Fruit fly (Drosophila melanogaster) whole organism, embryonic: ENCODE results near the gene CG18662.

ENCODE experiments used
- Atf-2 ChIP-seq: fragments of 200-800 bp; sonication (Bioruptor generic); optimal IDR thresholded peaks from 2 replicates; lab custom pipeline; 2016; ENCODE audit warnings: missing biosample characterization, missing genetic modification characterization
- Bdp1 ChIP-seq: fragments of 200-800 bp; sonication (Bioruptor generic); optimal IDR thresholded peaks from 3 replicates; lab custom pipeline; 2016; ENCODE audit warnings: missing biosample characterization, missing genetic modification characterization
- CG10267 ChIP-seq: fragments of 200-800 bp; sonication (Bioruptor generic); optimal IDR thresholded peaks from 2 replicates; lab custom pipeline; 2018; ENCODE audit warnings: missing biosample characterization, mild to moderate bottlenecking, missing genetic modification characterization, moderate library complexity
- CG10321 ChIP-seq: fragments of 200-800 bp; sonication (Bioruptor generic); IDR thresholded peaks from 2 replicates; pipeline ENCODE4 v1.3.6; 2022; ENCODE audit warnings: missing biosample characterization, missing genetic modification characterization
- CG11093 ChIP-seq: fragments of 200-800 bp; sonication (Bioruptor generic); IDR thresholded peaks from 3 replicates; pipeline ENCODE4 v1.3.6; 2022; ENCODE audit warnings: missing biosample characterization, missing genetic modification characterization
- CG13296 ChIP-seq: fragments of 200-800 bp; sonication (Bioruptor generic); optimal IDR thresholded peaks from 3 replicates; lab custom pipeline; 2018; ENCODE audit warnings: missing biosample characterization, mild to moderate bottlenecking, missing genetic modification characterization
- CG13624 ChIP-seq: fragments of 200-800 bp; sonication (Bioruptor generic); optimal IDR thresholded peaks from 2 replicates; lab custom pipeline; 2016; ENCODE audit warnings: missing biosample characterization, missing genetic modification characterization
- CG16815 ChIP-seq: fragments of 200-800 bp; sonication (Bioruptor generic); optimal IDR thresholded peaks from 3 replicates; lab custom pipeline; 2017; ENCODE audit warnings: missing biosample characterization, mild to moderate bottlenecking, missing genetic modification characterization
- CG17361 ChIP-seq: fragments of 200-800 bp; sonication (Bioruptor generic); IDR thresholded peaks from 3 replicates; pipeline ENCODE4 v1.3.6; 2022; ENCODE audit warnings: missing biosample characterization, missing genetic modification characterization
- CG18764 ChIP-seq: fragments of 200-800 bp; sonication (Bioruptor generic); optimal IDR thresholded peaks from 3 replicates; lab custom pipeline; 2016; ENCODE audit warnings: missing biosample characterization, missing genetic modification characterization
- CG2120 ChIP-seq: fragments of 200-800 bp; sonication (Bioruptor generic); optimal IDR thresholded peaks from 3 replicates; lab custom pipeline; 2016; ENCODE audit warnings: missing biosample characterization, missing genetic modification characterization
- CG32532 ChIP-seq: fragments of 200-800 bp; sonication (Bioruptor generic); IDR thresholded peaks from 2 replicates; pipeline ENCODE4 v1.3.6; 2022; ENCODE audit warnings: missing biosample characterization, missing genetic modification characterization
- CG4404 ChIP-seq: fragments of 200-800 bp; sonication (Bioruptor generic); IDR thresholded peaks from 2 replicates; pipeline ENCODE4 v1.3.6; 2022; ENCODE audit warnings: missing biosample characterization, missing genetic modification characterization
- CG4730 ChIP-seq: fragments of 200-800 bp; sonication (Bioruptor generic); IDR thresholded peaks from 2 replicates; pipeline ENCODE4 v1.3.6; 2022; ENCODE audit warnings: missing biosample characterization, missing genetic modification characterization
- CG5245 ChIP-seq: fragments of 200-800 bp; sonication (Bioruptor generic); optimal IDR thresholded peaks from 3 replicates; lab custom pipeline; 2016; ENCODE audit warnings: missing biosample characterization, missing genetic modification characterization
- CG6683 ChIP-seq: fragments of 200-800 bp; sonication (Bioruptor generic); optimal IDR thresholded peaks from 2 replicates; lab custom pipeline; 2017; ENCODE audit warnings: missing biosample characterization, mild to moderate bottlenecking, missing genetic modification characterization, missing genetic modification reagents
- CG7839 ChIP-seq: fragments of 200-800 bp; sonication (Bioruptor generic); optimal IDR thresholded peaks from 3 replicates; lab custom pipeline; 2018; ENCODE audit warnings: missing biosample characterization, mild to moderate bottlenecking, missing genetic modification characterization, moderate library complexity
- CG8281 ChIP-seq: fragments of 200-800 bp; sonication (Bioruptor generic); optimal IDR thresholded peaks from 2 replicates; lab custom pipeline; 2018; ENCODE audit warnings: missing biosample characterization, mild to moderate bottlenecking, missing genetic modification characterization, moderate library complexity
- CG9932 ChIP-seq: fragments of 200-800 bp; sonication (Bioruptor generic); IDR thresholded peaks from 2 replicates; pipeline ENCODE4 v1.3.6; 2022; ENCODE audit warnings: missing biosample characterization, missing genetic modification characterization
- CHES-1-like ChIP-seq: fragments of 200-800 bp; sonication (Bioruptor generic); optimal IDR thresholded peaks from 2 replicates; lab custom pipeline; 2016; ENCODE audit warnings: missing biosample characterization, missing genetic modification characterization
- E2f2 ChIP-seq: fragments of 200-800 bp; sonication (Bioruptor generic); IDR thresholded peaks from 2 replicates; pipeline ENCODE4 v1.3.6; 2022; ENCODE audit warnings: missing biosample characterization, missing genetic modification characterization
- ERR ChIP-seq: fragments of 200-800 bp; sonication (Bioruptor generic); optimal IDR thresholded peaks from 2 replicates; lab custom pipeline; 2016; ENCODE audit warnings: missing biosample characterization, missing genetic modification characterization
- Ets65A ChIP-seq: fragments of 200-800 bp; sonication (Bioruptor generic); peaks from one replicate; lab custom pipeline; 2016; ENCODE audit warnings: missing biosample characterization, missing genetic modification characterization
- Fer3 ChIP-seq: fragments of 200-800 bp; sonication (Bioruptor generic); optimal IDR thresholded peaks from 2 replicates; lab custom pipeline; 2018; ENCODE audit warnings: missing biosample characterization, mild to moderate bottlenecking, missing genetic modification characterization, moderate library complexity
- HLH54F ChIP-seq: fragments of 200-800 bp; sonication (Bioruptor generic); optimal IDR thresholded peaks from 3 replicates; lab custom pipeline; 2016; ENCODE audit warnings: missing biosample characterization, missing genetic modification characterization
- Hmr ChIP-seq: fragments of 200-800 bp; sonication (Bioruptor generic); optimal IDR thresholded peaks from 3 replicates; lab custom pipeline; 2017; ENCODE audit warnings: mild to moderate bottlenecking, missing biosample characterization, missing genetic modification reagents, missing genetic modification characterization
- Max ChIP-seq: fragments of 200-800 bp; sonication (Bioruptor generic); optimal IDR thresholded peaks from 2 replicates; lab custom pipeline; 2016; ENCODE audit warnings: missing biosample characterization, mild to moderate bottlenecking, missing genetic modification characterization
- Mrtf ChIP-seq: fragments of 200-800 bp; sonication (Bioruptor generic); IDR thresholded peaks from 3 replicates; pipeline ENCODE4 v1.3.6; 2022; ENCODE audit warnings: missing biosample characterization, missing genetic modification characterization
- Neu2 ChIP-seq: fragments of 200-800 bp; sonication (Bioruptor generic); optimal IDR thresholded peaks from 3 replicates; lab custom pipeline; 2016; ENCODE audit warnings: missing biosample characterization, missing genetic modification characterization, borderline replicate concordance
- Nf-YC ChIP-seq: fragments of 200-800 bp; optimal IDR thresholded peaks from 3 replicates; lab custom pipeline; 2019; ENCODE audit warnings: missing biosample characterization, mild to moderate bottlenecking, missing genetic modification characterization, moderate library complexity
- Rx ChIP-seq: fragments of 200-800 bp; sonication (Bioruptor generic); IDR thresholded peaks from 2 replicates; pipeline ENCODE4 v1.3.6; 2022; ENCODE audit warnings: missing biosample characterization, missing genetic modification characterization
- Trl ChIP-seq, 3 experiments: fragments of >200 bp in 2 of 3; fragments of 200-800 bp in 1 of 3; sonication (Bioruptor generic) in 1 of 3; optimal IDR thresholded peaks; 2 replicates in 1 of 3; 3 replicates in 2 of 3; lab custom pipeline; 2016 to 2017; ENCODE audit warnings: missing biosample characterization in 1 of 3, missing genetic modification characterization in 1 of 3
- Vsx1 ChIP-seq: fragments of 200-800 bp; sonication (Bioruptor generic); optimal IDR thresholded peaks from 2 replicates; lab custom pipeline; 2017; ENCODE audit warnings: missing biosample characterization, mild to moderate bottlenecking, missing genetic modification characterization, missing genetic modification reagents
- ap ChIP-seq: fragments of 200-800 bp; sonication (Bioruptor generic); IDR thresholded peaks from 2 replicates; pipeline ENCODE4 v1.3.6; 2022; ENCODE audit warnings: missing biosample characterization, missing genetic modification characterization
- ase ChIP-seq: fragments of 200-800 bp; sonication (Bioruptor generic); IDR thresholded peaks from 3 replicates; pipeline ENCODE4 v1.3.6; 2022; ENCODE audit warnings: missing biosample characterization, missing genetic modification characterization
- bab2 ChIP-seq: fragments of 200-800 bp; sonication (Bioruptor generic); optimal IDR thresholded peaks from 2 replicates; lab custom pipeline; 2016; ENCODE audit warnings: missing biosample characterization, missing genetic modification characterization
- bcd ChIP-seq: fragments of 200-800 bp; sonication (Bioruptor generic); optimal IDR thresholded peaks from 2 replicates; lab custom pipeline; 2017; ENCODE audit warnings: missing biosample characterization, mild to moderate bottlenecking, missing genetic modification characterization
- cad ChIP-seq: fragments of >200 bp; optimal IDR thresholded peaks from 2 replicates; lab custom pipeline; 2017; ENCODE audit warnings: missing biosample characterization, missing genetic modification characterization
- dm ChIP-seq: fragments of 200-800 bp; sonication (Bioruptor generic); optimal IDR thresholded peaks from 3 replicates; lab custom pipeline; 2016; ENCODE audit warnings: missing biosample characterization, missing genetic modification characterization
- dpn ChIP-seq, 2 experiments: fragments of 200-800 bp; sonication (Bioruptor generic); optimal IDR thresholded peaks; 3 replicates each; lab custom pipeline; 2016; ENCODE audit warnings: missing biosample characterization in 2 of 2, missing genetic modification characterization in 2 of 2
- grau ChIP-seq: fragments of 200-800 bp; optimal IDR thresholded peaks from 3 replicates; lab custom pipeline; 2019; ENCODE audit warnings: missing biosample characterization, mild to moderate bottlenecking, missing genetic modification characterization, moderate library complexity
- gro ChIP-seq: fragments of 200-800 bp; sonication (Bioruptor generic); optimal IDR thresholded peaks from 2 replicates; lab custom pipeline; 2016; ENCODE audit warnings: missing biosample characterization, missing genetic modification characterization
- h ChIP-seq: fragments of >200 bp; optimal IDR thresholded peaks from 2 replicates; lab custom pipeline; 2017
- jumu ChIP-seq: fragments of 200-800 bp; sonication (Bioruptor generic); optimal IDR thresholded peaks from 3 replicates; lab custom pipeline; 2016; ENCODE audit warnings: missing biosample characterization, missing genetic modification characterization
- kay ChIP-seq: fragments of 200-800 bp; sonication (Bioruptor generic); optimal IDR thresholded peaks from 2 replicates; lab custom pipeline; 2016; ENCODE audit warnings: missing biosample characterization, missing genetic modification characterization
- ranshi ChIP-seq: fragments of 200-800 bp; sonication (Bioruptor generic); IDR thresholded peaks from 2 replicates; pipeline ENCODE4 v1.3.6; 2022; ENCODE audit warnings: missing biosample characterization, missing genetic modification characterization
- row ChIP-seq: fragments of 200-800 bp; sonication (Bioruptor generic); IDR thresholded peaks from 3 replicates; pipeline ENCODE4 v1.3.6; 2022; ENCODE audit warnings: missing biosample characterization, missing genetic modification characterization
- salm ChIP-seq: fragments of 200-800 bp; sonication (Bioruptor generic); optimal IDR thresholded peaks from 2 replicates; lab custom pipeline; 2018; ENCODE audit warnings: missing biosample characterization, mild to moderate bottlenecking, missing genetic modification characterization
- sug ChIP-seq: fragments of 200-800 bp; optimal IDR thresholded peaks from 2 replicates; lab custom pipeline; 2019; ENCODE audit warnings: missing biosample characterization, mild to moderate bottlenecking, missing genetic modification characterization, moderate library complexity
- wek ChIP-seq: fragments of 200-800 bp; sonication (Bioruptor generic); optimal IDR thresholded peaks from 3 replicates; lab custom pipeline; 2018; ENCODE audit warnings: missing biosample characterization, mild to moderate bottlenecking, missing genetic modification characterization, moderate library complexity

CG18662 gene

dm6 chr2L:8982584-8983302 is 2.3 kb downstream of the CG18662 start (continued):
- TF ChIP-seq CG10267 (peak; percentile 34), h (lab: Kevin White, UChicago) (no peak), HLH54F (GFP tag; lab: Kevin White, UChicago) (peak; percentile 12), Fer3 (peak; percentile 71), dpn (GFP tag; optimal IDR thresholded peaks at IDR 0.05; lab: Kevin White, UChicago) (peak; percentile 34 to 61), Vsx1 (GFP tag; lab: Kevin White, UChicago) (peak; percentile 15), CG18764 (GFP tag; lab: Kevin White, UChicago) (no peak), CG17361 (GFP tag; lab: Robert Waterston, UW) (peak; percentile 63; the same call in 2 of the 3 replicates), ase (GFP tag; lab: Robert Waterston, UW) (peak; percentile 45; the same call in 1 of the 3 replicates), CG16815 (no peak), salm (tag; lab: Kevin White, UChicago) (peak; percentile 40), CG4730 (GFP tag; lab: Robert Waterston, UW) (no peak), cad (GFP tag; lab: Kevin White, UChicago) (no peak), sug (tag; lab: Kevin White, UChicago) (no peak), CHES-1-like (peak; percentile 6), bcd (no peak), ap (GFP tag; lab: Robert Waterston, UW) (no peak), CG9932 (GFP tag; lab: Robert Waterston, UW) (no peak), Rx (GFP tag; lab: Robert Waterston, UW) (no peak), CG2120 (GFP tag; lab: Kevin White, UChicago) (peak; percentile 49), Nf-YC (tag; lab: Kevin White, UChicago) (peak; percentile 11), ERR (GFP tag; lab: Kevin White, UChicago) (no peak), CG4404 (GFP tag; lab: Robert Waterston, UW) (no peak), grau (tag; lab: Kevin White, UChicago) (peak; percentile 48), wek (GFP tag; lab: Kevin White, UChicago) (no peak), CG13624 (GFP tag; lab: Kevin White, UChicago) (peak; percentile 76), bab2 (GFP tag; lab: Kevin White, UChicago) (peak; percentile 53), CG10321 (GFP tag; lab: Robert Waterston, UW) (no peak), Ets65A (GFP tag; lab: Kevin White, UChicago) (peak; percentile 51), jumu (no peak), E2f2 (GFP tag; lab: Robert Waterston, UW) (peak; percentile 54; the same call in 1 of the 2 replicates), Mrtf (GFP tag; lab: Robert Waterston, UW) (peak; percentile 61; the same call in 1 of the 3 replicates), Max (GFP tag; lab: Kevin White, UChicago) (peak; percentile 14), dm (GFP tag; lab: Kevin White, UChicago) (peak; percentile 11), Neu2 (GFP tag; lab: Kevin White, UChicago) (no peak), row (peak; percentile 73), Hmr (GFP tag; lab: Kevin White, UChicago) (peak; percentile 49), CG11093 (0 out of 3 replicates have a peak, but pooled peaks have one; percentile 31), Bdp1 (GFP tag; lab: Kevin White, UChicago) (no peak), gro (GFP tag; lab: Kevin White, UChicago) (peak; percentile 62), CG7839 (tag; lab: Kevin White, UChicago) (peak; percentile 71), Atf-2 (peak; percentile 17), CG8281 (tag; lab: Kevin White, UChicago) (peak; percentile 44), Trl (optimal IDR thresholded peaks at IDR 0.05; lab: Kevin White, UChicago) (no peak), Trl (GFP tag; optimal IDR thresholded peaks at IDR 0.05; lab: Kevin White, UChicago) (peak; percentile 44), CG6683 (GFP tag; lab: Kevin White, UChicago) (peak; percentile 4), CG32532 (peak; percentile 50; the same call in 1 of the 2 replicates), CG13296 (GFP tag; lab: Kevin White, UChicago) (peak; percentile 63), CG5245 (GFP tag; lab: Kevin White, UChicago) (no peak), kay (GFP tag; lab: Kevin White, UChicago) (peak; percentile 19), ranshi (GFP tag; lab: Robert Waterston, UW) (0 out of 2 replicates have a peak, but pooled peaks have one; percentile 4)
